Worm (Caenorhabditis elegans): ENCODE measurements around the gene K12H6.2.

DNA sequence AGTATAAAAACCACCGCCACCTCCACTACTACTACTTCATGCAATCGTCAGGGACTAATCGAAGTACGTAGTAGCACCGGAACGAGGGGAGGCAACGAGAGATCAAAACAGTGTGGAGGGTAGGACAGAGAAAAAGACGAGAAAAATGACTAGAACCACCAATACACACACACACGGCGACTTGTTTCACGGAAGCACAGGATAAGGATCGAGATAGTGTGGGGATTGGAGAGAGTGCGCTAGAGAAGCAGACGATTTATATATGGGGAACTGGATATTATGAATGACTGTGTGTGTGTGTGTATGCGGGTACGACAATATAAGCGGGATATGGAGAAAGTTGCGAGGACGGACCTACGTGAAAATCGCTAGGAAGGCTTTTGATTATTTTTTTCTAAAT lies 39.5 kb upstream of the K12H6.2 start:
- TF ChIP-seq nhr-11 (tag; optimal IDR thresholded peaks at IDR 0.05), result no peak
- no peak for TF ChIP-seq pha-4 (GFP tag; IDR thresholded peaks at IDR 0.05)
- TF ChIP-seq pha-4 (tag; optimal IDR thresholded peaks at IDR 0.05), result no peak
- TF ChIP-seq ceh-28 (tag; optimal IDR thresholded peaks at IDR 0.05), result no peak
